Fruit fly (Drosophila melanogaster): ENCODE measurements around the gene upd3.

DNA sequence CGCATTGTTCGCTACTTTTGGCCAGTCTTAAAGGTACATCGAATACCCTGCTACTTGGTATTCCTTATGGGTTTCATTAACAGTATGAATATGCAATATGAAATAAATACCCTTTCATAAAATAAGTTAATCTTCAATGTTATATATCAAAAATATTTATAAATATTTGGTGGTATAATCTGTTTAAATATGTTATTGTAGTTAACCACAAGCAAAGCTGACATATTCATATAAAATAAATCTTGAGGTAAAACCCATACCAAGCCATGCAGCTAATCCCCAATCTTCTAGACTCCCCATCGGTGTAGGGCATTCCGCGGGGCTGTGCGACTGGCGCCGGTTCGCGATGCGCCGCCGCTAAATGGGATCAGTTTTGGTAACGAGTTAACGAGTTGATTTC, 4.6 kb upstream of the upd3 start:
- peak; percentile 78 for TF ChIP-seq CG8159 (tag; optimal IDR thresholded peaks at IDR 0.05)
- TF ChIP-seq CG15710 (tag; optimal IDR thresholded peaks at IDR 0.05): peak; percentile 73
- TF ChIP-seq Snoo (tag; optimal IDR thresholded peaks at IDR 0.05): peak; percentile 65
- no peak for TF ChIP-seq gl (tag; optimal IDR thresholded peaks at IDR 0.05)
- peak; percentile 60 for TF ChIP-seq CG9948 (tag; optimal IDR thresholded peaks at IDR 0.05)
- TF ChIP-seq CG17806 (tag; optimal IDR thresholded peaks at IDR 0.05): peak; percentile 45
- no peak for TF ChIP-seq CG12605 (GFP tag; IDR thresholded peaks at IDR 0.05)
- TF ChIP-seq CG34367 (tag; optimal IDR thresholded peaks at IDR 0.05): peak; percentile 50
- TF ChIP-seq CG10348 (GFP tag; IDR thresholded peaks at IDR 0.05): no peak
- no peak for TF ChIP-seq CG32121 (GFP tag; IDR thresholded peaks at IDR 0.05)
- TF ChIP-seq EcR (GFP tag; optimal IDR thresholded peaks at IDR 0.05): no peak
- peak; percentile 75 for TF ChIP-seq CG14655 (GFP tag; optimal IDR thresholded peaks at IDR 0.05)
